Worm (Caenorhabditis elegans) whole organism, L4/young adult: ENCODE results near the gene C49H3.12.

Experiments
- W03F9.2 ChIP-seq: fragments of 150-350 bp; optimal IDR thresholded peaks from 2 replicates; lab custom pipeline; 2014; ENCODE audit warnings: missing biosample characterization, missing genetic modification characterization
- him-1 ChIP-seq: sonication (generic microtip); optimal IDR thresholded peaks from 2 replicates; lab custom pipeline; 2016; ENCODE audit warnings: missing genotype, missing genetic modification reagents, missing genetic modification characterization, missing compliant biosample characterization

DNA sequence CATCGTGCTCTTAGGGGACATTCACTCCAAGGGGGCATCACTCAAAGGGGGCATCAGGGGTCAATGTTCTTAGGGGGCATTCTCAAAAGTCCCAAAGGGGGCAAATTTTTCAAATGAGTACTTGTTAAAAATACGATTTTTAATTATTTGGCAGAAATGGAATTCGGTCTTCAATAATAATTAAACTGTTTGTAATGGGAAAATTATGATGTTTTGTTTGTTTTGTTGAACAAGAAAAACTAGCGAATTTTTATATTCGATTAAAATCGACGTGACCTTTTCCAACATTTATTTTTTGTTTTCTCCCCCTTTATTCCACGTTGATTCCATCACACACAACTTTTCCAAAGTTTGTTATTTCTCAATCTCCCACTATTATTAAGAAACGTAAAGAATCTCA is 39.9 kb upstream of the C49H3.12 start, which contains the start of gene F57H12.5:
- TF ChIP-seq him-1 (tag; lab: Kevin White, UChicago) (no peak), W03F9.2 (no peak)
